Fruit fly (Drosophila melanogaster) whole organism, pupa: Measurements from ENCODE around the gene Sac1.
"Not testable (repeated sequence)": the region's sequence is repeated elsewhere in the genome, so short reads cannot be mapped to it uniquely, and the experiment has no call there.

Source experiments
- CG10348 ChIP-seq: fragments of 200-800 bp; sonication (Bioruptor generic); IDR thresholded peaks from 2 replicates; pipeline ENCODE4 v1.3.6; 2022; ENCODE audit warnings: missing biosample characterization, missing genetic modification characterization
- CG12605 ChIP-seq: fragments of 200-800 bp; sonication (Bioruptor generic); IDR thresholded peaks from 2 replicates; pipeline ENCODE4 v1.3.6; 2022; ENCODE audit warnings: missing biosample characterization, missing genetic modification characterization
- CG13204 ChIP-seq: fragments of 200-800 bp; sonication (Bioruptor generic); optimal IDR thresholded peaks from 2 replicates; lab custom pipeline; 2018; ENCODE audit warnings: missing biosample characterization, mild to moderate bottlenecking, missing genetic modification characterization, moderate library complexity
- CG14655 ChIP-seq: fragments of 200-800 bp; sonication (Bioruptor generic); optimal IDR thresholded peaks from 3 replicates; lab custom pipeline; 2017; ENCODE audit warnings: mild to moderate bottlenecking, missing biosample characterization, missing genetic modification reagents, missing genetic modification characterization
- CG15710 ChIP-seq: fragments of 200-800 bp; sonication (Bioruptor generic); optimal IDR thresholded peaks from 2 replicates; lab custom pipeline; 2018; ENCODE audit warnings: missing biosample characterization, mild to moderate bottlenecking, missing genetic modification characterization, moderate library complexity
- CG17806 ChIP-seq: fragments of 200-800 bp; sonication (Bioruptor generic); optimal IDR thresholded peaks from 2 replicates; lab custom pipeline; 2018; ENCODE audit warnings: missing biosample characterization, mild to moderate bottlenecking, missing genetic modification characterization, moderate library complexity
- CG32121 ChIP-seq: fragments of 200-800 bp; sonication (Bioruptor generic); IDR thresholded peaks from 2 replicates; pipeline ENCODE4 v1.3.6; 2022; ENCODE audit warnings: missing biosample characterization, missing genetic modification characterization
- CG34367 ChIP-seq: fragments of 200-800 bp; sonication (Bioruptor generic); optimal IDR thresholded peaks from 2 replicates; lab custom pipeline; 2018; ENCODE audit warnings: missing biosample characterization, mild to moderate bottlenecking, missing genetic modification characterization
- CG4496 ChIP-seq: fragments of 200-800 bp; sonication (Bioruptor generic); IDR thresholded peaks from 3 replicates; pipeline ENCODE4 v1.3.6; 2022; ENCODE audit warnings: missing biosample characterization, missing genetic modification characterization
- CG8159 ChIP-seq: fragments of 200-800 bp; sonication (Bioruptor generic); optimal IDR thresholded peaks from 3 replicates; lab custom pipeline; 2018; ENCODE audit warnings: missing biosample characterization, mild to moderate bottlenecking, missing genetic modification characterization, moderate library complexity
- CG8301 ChIP-seq: fragments of 200-800 bp; sonication (Bioruptor generic); optimal IDR thresholded peaks from 2 replicates; lab custom pipeline; 2018; ENCODE audit warnings: missing biosample characterization, mild to moderate bottlenecking, missing genetic modification characterization
- CG9948 ChIP-seq: fragments of 200-800 bp; sonication (Bioruptor generic); optimal IDR thresholded peaks from 2 replicates; lab custom pipeline; 2018; ENCODE audit warnings: missing biosample characterization, mild to moderate bottlenecking, missing genetic modification characterization, moderate library complexity
- D1 ChIP-seq: fragments of 200-800 bp; sonication (Bioruptor generic); optimal IDR thresholded peaks from 2 replicates; lab custom pipeline; 2018; ENCODE audit warnings: missing biosample characterization, mild to moderate bottlenecking, missing genetic modification characterization, moderate library complexity
- EcR ChIP-seq: fragments of 200-800 bp; sonication (Bioruptor generic); optimal IDR thresholded peaks from 3 replicates; lab custom pipeline; 2019; ENCODE audit warnings: missing biosample characterization, missing genetic modification characterization, mild to moderate bottlenecking, moderate library complexity, missing genetic modification reagents
- Ets98B ChIP-seq: fragments of 200-800 bp; sonication (Bioruptor generic); IDR thresholded peaks from 2 replicates; pipeline ENCODE4 v1.3.6; 2022; ENCODE audit warnings: missing biosample characterization, missing genetic modification characterization
- Pif1A ChIP-seq: fragments of 200-800 bp; sonication (Bioruptor generic); optimal IDR thresholded peaks from 3 replicates; lab custom pipeline; 2016; ENCODE audit warnings: missing biosample characterization, missing genetic modification characterization
- Pif1B ChIP-seq: fragments of 200-800 bp; sonication (Bioruptor generic); optimal IDR thresholded peaks from 3 replicates; lab custom pipeline; 2016; ENCODE audit warnings: missing biosample characterization, missing genetic modification characterization
- Snoo ChIP-seq: fragments of 200-800 bp; sonication (Bioruptor generic); optimal IDR thresholded peaks from 3 replicates; lab custom pipeline; 2017; ENCODE audit warnings: missing biosample characterization, mild to moderate bottlenecking, missing genetic modification characterization, inconsistent platforms
- fd96Ca ChIP-seq: fragments of 200-800 bp; sonication (Bioruptor generic); IDR thresholded peaks from 3 replicates; pipeline ENCODE4 v1.3.6; 2022; ENCODE audit warnings: missing biosample characterization, missing genetic modification characterization
- gl ChIP-seq: fragments of 200-800 bp; sonication (Bioruptor generic); optimal IDR thresholded peaks from 2 replicates; lab custom pipeline; 2018; ENCODE audit warnings: missing biosample characterization, mild to moderate bottlenecking, missing genetic modification characterization
- rn ChIP-seq: fragments of 200-800 bp; sonication (Bioruptor generic); IDR thresholded peaks from 2 replicates; pipeline ENCODE4 v1.3.6; 2022; ENCODE audit warnings: missing biosample characterization, missing genetic modification characterization

The Sac1 gene

dm6 chr3L:1246823-1247222 lies 794 bp upstream of the Sac1 start, which contains the start of gene CG32318:
Gene CG32318, minus strand, starts transcription at chr3L:1246923.
- TF ChIP-seq rn; CG8159 (tag; lab: Kevin White, UChicago); D1 (tag; lab: Kevin White, UChicago): not testable (repeated sequence)

DNA sequence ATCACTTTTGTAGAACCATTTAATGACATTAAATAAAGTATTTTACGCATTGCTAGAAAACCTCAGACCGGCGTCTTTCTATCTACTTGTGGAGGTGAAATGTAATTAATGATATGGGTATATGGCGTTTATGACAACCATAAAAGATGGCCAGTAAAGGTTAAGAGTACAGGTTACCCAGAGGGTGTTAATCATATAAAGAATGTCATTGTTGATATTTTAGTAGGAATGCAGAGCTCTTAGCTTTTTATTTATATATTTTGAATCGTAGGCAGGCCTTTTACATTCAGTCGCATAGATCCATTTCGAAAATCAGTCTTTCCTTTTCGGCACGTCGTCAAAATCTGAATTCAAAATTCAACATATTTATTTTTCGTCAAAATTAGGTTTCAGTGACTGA lies 2.8 kb downstream of the Sac1 start, which contains the start of gene Bfc:
TSS of gene Bfc (plus strand) at position 301 of the 400 bp plus-strand sequence.
- TF ChIP-seq Pif1A (GFP tag; lab: Kevin White, UChicago) = no peak
- no peak for TF ChIP-seq CG8301 (tag; lab: Kevin White, UChicago)
- no peak for TF ChIP-seq CG10348
- no peak for TF ChIP-seq fd96Ca (GFP tag; lab: Robert Waterston, UW)
- TF ChIP-seq CG34367 = no peak
- no peak for TF ChIP-seq CG14655 (GFP tag; lab: Kevin White, UChicago)
- no peak for TF ChIP-seq CG8159 (tag; lab: Kevin White, UChicago)
- TF ChIP-seq CG17806 (tag; lab: Kevin White, UChicago) = no peak
- no peak for TF ChIP-seq Ets98B (GFP tag; lab: Robert Waterston, UW)
- TF ChIP-seq CG15710 (tag; lab: Kevin White, UChicago) = no peak
- TF ChIP-seq EcR (GFP tag; lab: Kevin White, UChicago) = no peak
- TF ChIP-seq Snoo (tag; lab: Kevin White, UChicago) = no peak
- no peak for TF ChIP-seq CG13204 (GFP tag; lab: Kevin White, UChicago)
- TF ChIP-seq CG12605 (GFP tag; lab: Robert Waterston, UW) = no peak
- no peak for TF ChIP-seq D1 (tag; lab: Kevin White, UChicago)
- TF ChIP-seq, all 21 proteins: peak for 0

DNA sequence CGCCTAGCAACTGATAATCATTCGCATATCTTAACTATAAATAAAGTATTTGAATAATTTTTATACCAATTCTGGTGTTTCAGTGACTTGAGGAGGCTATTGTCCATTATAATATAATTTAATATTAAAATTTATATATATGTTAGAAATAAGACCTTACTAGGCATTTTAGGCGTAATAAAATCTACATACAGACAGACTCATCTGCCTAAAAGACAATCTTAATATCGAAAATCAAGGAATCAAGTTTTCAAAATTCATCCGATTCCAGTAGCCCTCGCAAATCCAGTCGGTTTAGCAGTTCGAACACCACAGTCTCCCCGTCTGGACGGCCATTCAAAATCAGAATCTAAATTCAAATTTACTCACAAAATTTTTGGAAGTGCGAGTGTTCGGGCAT lies 4.1 kb downstream of the Sac1 start, which contains the start of the genes CG9130 and CG9133:
TSS of gene CG9130 (plus strand) at position 301 of the 400 bp plus-strand sequence.
TSS of gene CG9133 (plus strand) at position 301 of the 400 bp plus-strand sequence.
- TF ChIP-seq CG17806 (tag; lab: Kevin White, UChicago) (no peak), CG15710 (tag; lab: Kevin White, UChicago) (no peak), Snoo (tag; lab: Kevin White, UChicago) (no peak), CG13204 (GFP tag; lab: Kevin White, UChicago) (no peak), CG9948 (tag; lab: Kevin White, UChicago) (no peak), CG8301 (tag; lab: Kevin White, UChicago) (no peak), CG10348 (no peak), gl (tag; lab: Kevin White, UChicago) (no peak), CG4496 (GFP tag; lab: Robert Waterston, UW) (no peak)

dm6 chr3L:1256061-1256780 lies 8.6 kb downstream of the Sac1 start, which contains the start of gene tfc:
Gene tfc, plus strand, starts transcription at chr3L:1256449.
- TF ChIP-seq CG12605 (GFP tag; lab: Robert Waterston, UW) = peak; percentile 49
- no peak for TF ChIP-seq D1 (tag; lab: Kevin White, UChicago)
- TF ChIP-seq Pif1A (GFP tag; lab: Kevin White, UChicago) = peak; percentile 29
- no peak for TF ChIP-seq rn
- TF ChIP-seq CG17806 (tag; lab: Kevin White, UChicago) = no peak
- no peak for TF ChIP-seq CG9948 (tag; lab: Kevin White, UChicago)
- TF ChIP-seq CG8159 (tag; lab: Kevin White, UChicago) = no peak
- no peak; the same call in 1 of the 3 replicates for TF ChIP-seq CG4496 (GFP tag; lab: Robert Waterston, UW)
- no peak for TF ChIP-seq CG15710 (tag; lab: Kevin White, UChicago)
- TF ChIP-seq CG34367 = no peak
- no peak for TF ChIP-seq CG32121 (GFP tag; lab: Robert Waterston, UW)
- TF ChIP-seq CG14655 (GFP tag; lab: Kevin White, UChicago) = no peak
- TF ChIP-seq CG10348 = no peak
- peak; percentile 66 for TF ChIP-seq CG13204 (GFP tag; lab: Kevin White, UChicago)
- no peak for TF ChIP-seq CG8301 (tag; lab: Kevin White, UChicago)
- TF ChIP-seq Ets98B (GFP tag; lab: Robert Waterston, UW) = peak; percentile 50; the same call in 1 of the 2 replicates
- peak; percentile 61 for TF ChIP-seq EcR (GFP tag; lab: Kevin White, UChicago)
- TF ChIP-seq Snoo (tag; lab: Kevin White, UChicago) = no peak
- TF ChIP-seq fd96Ca (GFP tag; lab: Robert Waterston, UW) = peak; percentile 20; the same call in 1 of the 3 replicates
- TF ChIP-seq Pif1B (GFP tag; lab: Kevin White, UChicago) = no peak
- no peak for TF ChIP-seq gl (tag; lab: Kevin White, UChicago)

DNA sequence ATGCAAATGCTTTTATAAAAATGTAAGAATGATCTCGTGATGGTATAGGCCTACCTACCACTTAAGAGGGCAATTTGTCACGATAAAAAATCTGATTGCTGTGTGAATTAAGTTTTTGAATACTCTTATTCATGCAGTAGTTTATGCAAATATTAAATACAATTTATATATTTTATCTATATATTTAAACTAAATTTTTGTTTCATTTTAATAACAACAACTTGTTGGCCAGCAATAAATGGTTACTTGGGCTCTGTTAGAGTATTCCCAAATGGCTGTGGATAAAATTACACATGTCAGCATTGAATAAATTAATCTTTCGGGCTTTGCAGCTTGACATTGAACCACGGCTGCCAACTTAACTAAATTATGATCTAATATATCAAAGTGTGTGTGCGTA lies 10.9 kb downstream of the Sac1 start:
- no peak for TF ChIP-seq CG8159 (tag; lab: Kevin White, UChicago)
- TF ChIP-seq fd96Ca (GFP tag; lab: Robert Waterston, UW) = no peak
- TF ChIP-seq CG10348 = no peak
- no peak for TF ChIP-seq CG17806 (tag; lab: Kevin White, UChicago)
- no peak for TF ChIP-seq CG14655 (GFP tag; lab: Kevin White, UChicago)
- no peak for TF ChIP-seq Snoo (tag; lab: Kevin White, UChicago)
- no peak for TF ChIP-seq CG9948 (tag; lab: Kevin White, UChicago)
- TF ChIP-seq gl (tag; lab: Kevin White, UChicago) = no peak
- no peak for TF ChIP-seq CG32121 (GFP tag; lab: Robert Waterston, UW)
- TF ChIP-seq CG4496 (GFP tag; lab: Robert Waterston, UW) = no peak
